Worm (Caenorhabditis elegans) whole organism, young adult: ENCODE measurements around the gene C17C3.9.
A peak's percentile ranks its signal among the peaks of the same experiment; 100 is the strongest.

Experiments used
- B0019.2 ChIP-seq: fragments of 200-800 bp; sonication (Bioruptor generic); conservative IDR thresholded peaks from 2 replicates; pipeline ENCODE4 v1.3.6; 2022; ENCODE audit warnings: missing genetic modification reagents, missing genetic modification characterization, missing compliant biosample characterization
- B0035.1 ChIP-seq: sonication (generic microtip); optimal IDR thresholded peaks from 2 replicates; lab custom pipeline; 2016; ENCODE audit warnings: missing genetic modification characterization, mild to moderate bottlenecking, missing compliant biosample characterization, missing genotype, missing genetic modification reagents
- F33H1.4 ChIP-seq: fragments of 200-800 bp; sonication (Bioruptor generic); IDR thresholded peaks from 2 replicates; pipeline ENCODE4 v1.3.6; 2022; ENCODE audit warnings: missing genetic modification reagents, missing genetic modification characterization, missing compliant biosample characterization
- F37B4.10 ChIP-seq: fragments of 200-800 bp; sonication (Bioruptor generic); IDR thresholded peaks from 2 replicates; pipeline ENCODE4 v1.3.6; 2022; ENCODE audit warnings: missing genetic modification characterization, missing compliant biosample characterization
- F55B11.4 ChIP-seq: sonication (generic microtip); optimal IDR thresholded peaks from 2 replicates; lab custom pipeline; 2016; ENCODE audit warnings: missing compliant biosample characterization, missing genetic modification characterization, borderline replicate concordance; ENCODE audit not compliant: insufficient read depth
- F57A8.1 ChIP-seq: fragments of 200-800 bp; sonication (Bioruptor generic); optimal IDR thresholded peaks from 2 replicates; lab custom pipeline; 2018; ENCODE audit warnings: mild to moderate bottlenecking, missing genetic modification characterization, moderate library complexity, missing compliant biosample characterization
- F57C9.4 ChIP-seq: sonication (generic microtip); optimal IDR thresholded peaks from 2 replicates; lab custom pipeline; 2017; ENCODE audit warnings: mild to moderate bottlenecking, missing genetic modification characterization, missing compliant biosample characterization
- T07F8.4 ChIP-seq: sonication (generic microtip); optimal IDR thresholded peaks from 2 replicates; lab custom pipeline; 2016; ENCODE audit warnings: mild to moderate bottlenecking, missing genetic modification characterization, moderate library complexity, missing compliant biosample characterization
- T26A5.8 ChIP-seq: sonication (generic microtip); optimal IDR thresholded peaks from 2 replicates; lab custom pipeline; 2016; ENCODE audit warnings: missing genetic modification characterization, missing compliant biosample characterization
- Y56A3A.18 ChIP-seq: fragments of 200-800 bp; sonication (Bioruptor generic); IDR thresholded peaks from 2 replicates; pipeline ENCODE4 v1.3.6; 2022; ENCODE audit warnings: missing genetic modification reagents, missing genetic modification characterization, missing compliant biosample characterization
- aptf-3 ChIP-seq: fragments of 200-800 bp; sonication (Bioruptor generic); IDR thresholded peaks from 2 replicates; pipeline ENCODE4 v1.3.6; 2022; ENCODE audit warnings: missing genetic modification characterization, missing compliant biosample characterization
- atf-7 ChIP-seq: sonication (generic microtip); optimal IDR thresholded peaks from 2 replicates; lab custom pipeline; 2017; ENCODE audit warnings: mild to moderate bottlenecking, missing genetic modification characterization, missing compliant biosample characterization
- attf-5 ChIP-seq: fragments of 200-800 bp; sonication (Bioruptor generic); optimal IDR thresholded peaks from 2 replicates; lab custom pipeline; 2018; ENCODE audit warnings: mild to moderate bottlenecking, missing genetic modification characterization, missing compliant biosample characterization
- bed-1 ChIP-seq: fragments of 200-800 bp; sonication (Bioruptor generic); IDR thresholded peaks from 2 replicates; pipeline ENCODE4 v1.3.6; 2022; ENCODE audit warnings: missing genetic modification reagents, missing genetic modification characterization, missing compliant biosample characterization
- ceh-40 ChIP-seq: fragments of 200-800 bp; sonication (Bioruptor generic); IDR thresholded peaks from 2 replicates; pipeline ENCODE4 v1.3.6; 2022; ENCODE audit warnings: missing genetic modification characterization, missing compliant biosample characterization
- ceh-58 ChIP-seq: fragments of 200-800 bp; sonication (Bioruptor generic); IDR thresholded peaks from 2 replicates; pipeline ENCODE4 v1.3.6; 2022; ENCODE audit warnings: missing genetic modification characterization, missing compliant biosample characterization
- ceh-91 ChIP-seq: fragments of 200-800 bp; sonication (Bioruptor generic); IDR thresholded peaks from 2 replicates; pipeline ENCODE4 v1.3.6; 2022; ENCODE audit warnings: missing genetic modification reagents, missing genetic modification characterization, missing compliant biosample characterization
- die-1 ChIP-seq: sonication (generic microtip); optimal IDR thresholded peaks from 2 replicates; lab custom pipeline; 2016; ENCODE audit warnings: missing genotype, mild to moderate bottlenecking, missing genetic modification characterization, missing compliant biosample characterization
- dpff-1 ChIP-seq: sonication (generic microtip); optimal IDR thresholded peaks from 2 replicates; lab custom pipeline; 2017; ENCODE audit warnings: mild to moderate bottlenecking, missing genetic modification characterization, missing compliant biosample characterization
- egl-18 ChIP-seq: fragments of 200-800 bp; sonication (Bioruptor generic); IDR thresholded peaks from 2 replicates; pipeline ENCODE4 v1.3.6; 2022; ENCODE audit warnings: missing genetic modification reagents, missing genetic modification characterization, missing compliant biosample characterization
- egl-44 ChIP-seq: fragments of 200-800 bp; sonication (Bioruptor generic); IDR thresholded peaks from 2 replicates; pipeline ENCODE4 v1.3.6; 2022; ENCODE audit warnings: missing genetic modification reagents, missing genetic modification characterization, missing compliant biosample characterization
- egrh-3 ChIP-seq: fragments of 200-800 bp; sonication (Bioruptor generic); IDR thresholded peaks from 2 replicates; pipeline ENCODE4 v1.3.6; 2022; ENCODE audit warnings: missing genetic modification reagents, missing genetic modification characterization, missing compliant biosample characterization
- ekl-4 ChIP-seq: fragments of 200-800 bp; sonication (Bioruptor generic); IDR thresholded peaks from 2 replicates; pipeline ENCODE4 v1.3.6; 2022; ENCODE audit warnings: missing genetic modification reagents, missing genetic modification characterization, missing compliant biosample characterization
- ets-4 ChIP-seq: fragments of 200-800 bp; sonication (Bioruptor generic); optimal IDR thresholded peaks from 2 replicates; lab custom pipeline; 2018; ENCODE audit warnings: mild to moderate bottlenecking, missing genetic modification characterization, missing compliant biosample characterization
- hlh-12 ChIP-seq: sonication (generic microtip); optimal IDR thresholded peaks from 2 replicates; lab custom pipeline; 2016; ENCODE audit warnings: missing genetic modification characterization, missing compliant biosample characterization
- hlh-26 ChIP-seq: fragments of 200-800 bp; sonication (Bioruptor generic); conservative IDR thresholded peaks from 2 replicates; pipeline ENCODE4 v1.3.6; 2022; ENCODE audit warnings: missing genetic modification reagents, missing genetic modification characterization, missing compliant biosample characterization
- hsf-1 ChIP-seq: fragments of 200-800 bp; sonication (Bioruptor generic); IDR thresholded peaks from 2 replicates; pipeline ENCODE4 v1.3.6; 2022; ENCODE audit warnings: missing genetic modification reagents, missing genetic modification characterization, missing compliant biosample characterization
- lag-1 ChIP-seq: fragments of 200-800 bp; sonication (Bioruptor generic); IDR thresholded peaks from 2 replicates; pipeline ENCODE4 v1.3.6; 2022; ENCODE audit warnings: missing genetic modification reagents, missing genetic modification characterization, missing compliant biosample characterization
- let-526 ChIP-seq: fragments of 200-800 bp; sonication (Bioruptor generic); IDR thresholded peaks from 2 replicates; pipeline ENCODE4 v1.3.6; 2022; ENCODE audit warnings: missing genetic modification reagents, missing genetic modification characterization, missing compliant biosample characterization
- lin-40 ChIP-seq: sonication (generic microtip); optimal IDR thresholded peaks from 2 replicates; lab custom pipeline; 2016; ENCODE audit warnings: missing genetic modification characterization, mild to moderate bottlenecking, missing compliant biosample characterization, missing genotype, missing genetic modification reagents
- lin-54 ChIP-seq: fragments of 200-800 bp; sonication (Bioruptor generic); optimal IDR thresholded peaks from 2 replicates; lab custom pipeline; 2018; ENCODE audit warnings: mild to moderate bottlenecking, missing genetic modification characterization, missing compliant biosample characterization
- madf-10 ChIP-seq: sonication (generic microtip); optimal IDR thresholded peaks from 2 replicates; lab custom pipeline; 2016; ENCODE audit warnings: mild to moderate bottlenecking, missing genetic modification characterization, missing compliant biosample characterization
- mcd-1 ChIP-seq: fragments of 200-800 bp; sonication (Bioruptor generic); IDR thresholded peaks from 2 replicates; pipeline ENCODE4 v1.3.6; 2022; ENCODE audit warnings: missing genetic modification reagents, missing genetic modification characterization, missing compliant biosample characterization
- mel-28 ChIP-seq: sonication (generic microtip); optimal IDR thresholded peaks from 2 replicates; lab custom pipeline; 2016; ENCODE audit warnings: borderline replicate concordance, mild to moderate bottlenecking, missing genetic modification characterization, missing compliant biosample characterization
- nfya-2 ChIP-seq: fragments of 200-800 bp; sonication (Bioruptor generic); IDR thresholded peaks from 2 replicates; pipeline ENCODE4 v1.3.6; 2022; ENCODE audit warnings: missing genetic modification reagents, missing genetic modification characterization, missing compliant biosample characterization
- nfyb-1 ChIP-seq: fragments of 200-800 bp; sonication (Bioruptor generic); IDR thresholded peaks from 2 replicates; pipeline ENCODE4 v1.3.6; 2022; ENCODE audit warnings: missing genetic modification reagents, missing genetic modification characterization, missing compliant biosample characterization
- nhr-179 ChIP-seq: sonication (generic microtip); optimal IDR thresholded peaks from 2 replicates; lab custom pipeline; 2016; ENCODE audit warnings: mild to moderate bottlenecking, missing genetic modification characterization, missing compliant biosample characterization
- pbrm-1 ChIP-seq: fragments of 200-800 bp; sonication (Bioruptor generic); IDR thresholded peaks from 2 replicates; pipeline ENCODE4 v1.3.6; 2022; ENCODE audit warnings: missing genetic modification reagents, missing genetic modification characterization, missing compliant biosample characterization
- repo-1 ChIP-seq: sonication (generic microtip); optimal IDR thresholded peaks from 2 replicates; lab custom pipeline; 2017; ENCODE audit warnings: mild to moderate bottlenecking, missing genetic modification characterization, missing compliant biosample characterization
- rpc-1 ChIP-seq, 2 experiments: fragments of 150-350 bp in 1 of 2; sonication (generic microtip) in 1 of 2; optimal IDR thresholded peaks; 2 replicates each; lab custom pipeline; 2014 to 2018; ENCODE audit warnings: missing biosample characterization in 1 of 2, missing genetic modification characterization in 1 of 2, missing genetic modification reagents in 1 of 2, missing genotype in 1 of 2
- sea-2 ChIP-seq: fragments of 200-800 bp; sonication (Bioruptor generic); IDR thresholded peaks from 2 replicates; pipeline ENCODE4 v1.3.6; 2022; ENCODE audit warnings: missing genetic modification characterization, missing compliant biosample characterization
- snpc-1.1 ChIP-seq: sonication (generic microtip); optimal IDR thresholded peaks from 2 replicates; lab custom pipeline; 2017; ENCODE audit warnings: missing genetic modification characterization, mild to moderate bottlenecking, missing compliant biosample characterization, antibody characterized with exemption, moderate library complexity, missing genotype, missing genetic modification reagents; ENCODE audit not compliant: insufficient read depth
- sptf-2 ChIP-seq: fragments of 200-800 bp; sonication (Bioruptor generic); optimal IDR thresholded peaks from 2 replicates; lab custom pipeline; 2018; ENCODE audit warnings: mild to moderate bottlenecking, missing genetic modification characterization, missing compliant biosample characterization
- xnd-1 ChIP-seq: sonication (generic microtip); optimal IDR thresholded peaks from 2 replicates; lab custom pipeline; 2016; ENCODE audit warnings: missing genotype, missing genetic modification reagents, missing genetic modification characterization, missing compliant biosample characterization
- ztf-18 ChIP-seq: sonication (generic microtip); optimal IDR thresholded peaks from 2 replicates; lab custom pipeline; 2016; ENCODE audit warnings: missing genotype, mild to moderate bottlenecking, missing genetic modification characterization, missing compliant biosample characterization
- ztf-26 ChIP-seq: sonication (generic microtip); optimal IDR thresholded peaks from 2 replicates; lab custom pipeline; 2017; ENCODE audit warnings: missing genetic modification characterization, missing compliant biosample characterization
- ztf-3 ChIP-seq: fragments of 200-800 bp; sonication (Bioruptor generic); optimal IDR thresholded peaks from 2 replicates; lab custom pipeline; 2018; ENCODE audit warnings: mild to moderate bottlenecking, missing genetic modification characterization, missing compliant biosample characterization

The C17C3.9 gene

ce11 chrII:5543476-5544144 is 11.5 kb upstream of the C17C3.9 start (continued):
- TF ChIP-seq dpff-1 (tag; lab: Kevin White, UChicago) (peak; percentile 97), lin-40 (tag; lab: Kevin White, UChicago) (peak; percentile 99), mcd-1 (GFP tag; lab: Robert Waterston, UW) (peak; percentile 95), F37B4.10 (GFP tag; lab: Robert Waterston, UW) (peak; percentile 92; the same call in 1 of the 2 replicates), F57C9.4 (tag; lab: Kevin White, UChicago) (peak; percentile 95), nhr-179 (tag; lab: Kevin White, UChicago) (peak; percentile 54), ets-4 (GFP tag; lab: Kevin White, UChicago) (peak; percentile 89), lin-54 (GFP tag; lab: Kevin White, UChicago) (peak; percentile 93), ekl-4 (peak; percentile 96), hsf-1 (GFP tag; lab: Robert Waterston, UW) (peak; percentile 67), egl-18 (peak; percentile 88), let-526 (GFP tag; lab: Robert Waterston, UW) (peak; percentile 94), nfyb-1 (GFP tag; lab: Robert Waterston, UW) (peak; percentile 98), T07F8.4 (tag; lab: Kevin White, UChicago) (peak; percentile 82), B0035.1 (tag; lab: Kevin White, UChicago) (peak; percentile 94), F33H1.4 (GFP tag; lab: Robert Waterston, UW) (peak; percentile 64), T26A5.8 (tag; lab: Kevin White, UChicago) (peak; percentile 40), mel-28 (tag; lab: Kevin White, UChicago) (peak; percentile 91), ceh-91 (GFP tag; lab: Robert Waterston, UW) (peak; percentile 48; the same call in 1 of the 2 replicates), sptf-2 (GFP tag; lab: Kevin White, UChicago) (peak; percentile 10), madf-10 (peak; percentile 94), B0019.2 (GFP tag; lab: Robert Waterston, UW) (no peak), ztf-26 (tag; lab: Kevin White, UChicago) (peak; percentile 98), Y56A3A.18 (GFP tag; lab: Robert Waterston, UW) (peak; percentile 91), rpc-1 (optimal IDR thresholded peaks at IDR 0.05; lab: Kevin White, UChicago) (peak; percentile 8), rpc-1 (tag; optimal IDR thresholded peaks at IDR 0.05; lab: Kevin White, UChicago) (peak; percentile 5), egl-44 (GFP tag; lab: Robert Waterston, UW) (peak; percentile 93), lag-1 (GFP tag; lab: Robert Waterston, UW) (peak; percentile 75; the same call in 1 of the 2 replicates), snpc-1.1 (tag; lab: Kevin White, UChicago) (peak; percentile 95), die-1 (tag; lab: Kevin White, UChicago) (peak; percentile 64), bed-1 (GFP tag; lab: Robert Waterston, UW) (0 out of 2 replicates have a peak, but pooled peaks have one; percentile 47), pbrm-1 (GFP tag; lab: Robert Waterston, UW) (peak; percentile 99), F57A8.1 (GFP tag; lab: Kevin White, UChicago) (peak; percentile 78), xnd-1 (peak; percentile 15), hlh-12 (tag; lab: Kevin White, UChicago) (peak; percentile 39), attf-5 (GFP tag; lab: Kevin White, UChicago) (peak; percentile 87), ceh-40 (GFP tag; lab: Robert Waterston, UW) (0 out of 2 replicates have a peak, but pooled peaks have one; percentile 79), hlh-26 (no peak), sea-2 (GFP tag; lab: Robert Waterston, UW) (peak; percentile 77; the same call in 1 of the 2 replicates), ztf-3 (GFP tag; lab: Kevin White, UChicago) (peak; percentile 97), repo-1 (tag; lab: Kevin White, UChicago) (peak; percentile 98), aptf-3 (GFP tag; lab: Robert Waterston, UW) (peak; percentile 83; the same call in 1 of the 2 replicates), atf-7 (tag; lab: Kevin White, UChicago) (peak; percentile 98), ztf-18 (tag; lab: Kevin White, UChicago) (peak; percentile 77), ceh-58 (GFP tag; lab: Robert Waterston, UW) (0 out of 2 replicates have a peak, but pooled peaks have one; percentile 12), F55B11.4 (tag; lab: Kevin White, UChicago) (no peak), nfya-2 (0 out of 2 replicates have a peak, but pooled peaks have one; percentile 55), egrh-3 (GFP tag; lab: Robert Waterston, UW) (peak; percentile 59; the same call in 1 of the 2 replicates)
